Fruit fly (Drosophila melanogaster) whole organism, embryonic: ENCODE results near the gene CG14273.

ENCODE experiments used
- Asciz ChIP-seq: fragments of 200-800 bp; sonication (Bioruptor generic); optimal IDR thresholded peaks from 2 replicates; lab custom pipeline; 2017; ENCODE audit warnings: missing biosample characterization, mild to moderate bottlenecking, missing genetic modification characterization, missing genetic modification reagents
- Bgb ChIP-seq: fragments of 200-800 bp; sonication (Bioruptor generic); IDR thresholded peaks from 2 replicates; pipeline ENCODE4 v1.3.6; 2022; ENCODE audit warnings: missing biosample characterization, missing genetic modification characterization; ENCODE audit not compliant: partially characterized antibody
- CG10209 ChIP-seq: fragments of 200-800 bp; sonication (Bioruptor generic); optimal IDR thresholded peaks from 3 replicates; lab custom pipeline; 2017; ENCODE audit warnings: missing biosample characterization, mild to moderate bottlenecking, missing genetic modification characterization, missing genetic modification reagents
- CG10274 ChIP-seq: fragments of 200-800 bp; sonication (Bioruptor generic); optimal IDR thresholded peaks from 3 replicates; lab custom pipeline; 2017; ENCODE audit warnings: missing biosample characterization, mild to moderate bottlenecking, missing genetic modification characterization
- CG11247 ChIP-seq: fragments of 200-800 bp; sonication (Bioruptor generic); IDR thresholded peaks from 2 replicates; pipeline ENCODE4 v1.3.6; 2022; ENCODE audit warnings: missing biosample characterization, missing genetic modification characterization
- CG11723 ChIP-seq: fragments of 200-800 bp; sonication (Bioruptor generic); optimal IDR thresholded peaks from 2 replicates; lab custom pipeline; 2017; ENCODE audit warnings: missing biosample characterization, mild to moderate bottlenecking, missing genetic modification characterization
- CG12299 ChIP-seq: fragments of 200-800 bp; sonication (Bioruptor generic); optimal IDR thresholded peaks from 2 replicates; lab custom pipeline; 2018; ENCODE audit warnings: missing biosample characterization, mild to moderate bottlenecking, missing genetic modification characterization
- CG12942 ChIP-seq: fragments of 200-800 bp; sonication (Bioruptor generic); optimal IDR thresholded peaks from 3 replicates; lab custom pipeline; 2016; ENCODE audit warnings: missing biosample characterization, missing genetic modification characterization
- CG13894 ChIP-seq: fragments of 200-800 bp; sonication (Bioruptor generic); optimal IDR thresholded peaks from 3 replicates; lab custom pipeline; 2018; ENCODE audit warnings: missing biosample characterization, mild to moderate bottlenecking, missing genetic modification characterization, moderate library complexity
- CG14014 ChIP-seq: fragments of 200-800 bp; sonication (Bioruptor generic); IDR thresholded peaks from 2 replicates; pipeline ENCODE4 v1.3.6; 2022; ENCODE audit warnings: missing biosample characterization, missing genetic modification characterization
- CG17186 ChIP-seq: fragments of 200-800 bp; sonication (Bioruptor generic); optimal IDR thresholded peaks from 3 replicates; lab custom pipeline; 2017; ENCODE audit warnings: missing biosample characterization, missing genetic modification reagents, missing genetic modification characterization
- CG1792 ChIP-seq: fragments of 200-800 bp; sonication (Bioruptor generic); optimal IDR thresholded peaks from 2 replicates; lab custom pipeline; 2016; ENCODE audit warnings: missing biosample characterization, missing genetic modification characterization
- CG2120 ChIP-seq: fragments of 200-800 bp; sonication (Bioruptor generic); optimal IDR thresholded peaks from 3 replicates; lab custom pipeline; 2016; ENCODE audit warnings: missing biosample characterization, missing genetic modification characterization
- CG30431 ChIP-seq: fragments of 200-800 bp; sonication (Bioruptor generic); optimal IDR thresholded peaks from 2 replicates; lab custom pipeline; 2017; ENCODE audit warnings: missing biosample characterization, missing genetic modification characterization
- CG31441 ChIP-seq: fragments of 200-800 bp; sonication (Bioruptor generic); IDR thresholded peaks from 2 replicates; pipeline ENCODE4 v1.3.6; 2022; ENCODE audit warnings: missing biosample characterization, missing genetic modification characterization
- CG33213 ChIP-seq: fragments of 200-800 bp; sonication (Bioruptor generic); optimal IDR thresholded peaks from 3 replicates; lab custom pipeline; 2016; ENCODE audit warnings: missing biosample characterization, missing genetic modification characterization
- CG33557 ChIP-seq: fragments of 200-800 bp; sonication (Bioruptor generic); optimal IDR thresholded peaks from 2 replicates; lab custom pipeline; 2019; ENCODE audit warnings: missing biosample characterization, mild to moderate bottlenecking, missing genetic modification characterization, moderate library complexity
- CG34224 ChIP-seq: fragments of 200-800 bp; sonication (Bioruptor generic); IDR thresholded peaks from 3 replicates; pipeline ENCODE4 v1.3.6; 2022; ENCODE audit warnings: missing biosample characterization, missing genetic modification characterization; ENCODE audit not compliant: partially characterized antibody
- CG3995 ChIP-seq: fragments of 200-800 bp; sonication (Bioruptor generic); optimal IDR thresholded peaks from 3 replicates; lab custom pipeline; 2016; ENCODE audit warnings: missing biosample characterization, missing genetic modification characterization
- CG4282 ChIP-seq: fragments of 200-800 bp; sonication (Bioruptor generic); optimal IDR thresholded peaks from 2 replicates; lab custom pipeline; 2016; ENCODE audit warnings: missing biosample characterization, missing genetic modification characterization
- CG7357 ChIP-seq: fragments of 200-800 bp; sonication (Bioruptor generic); IDR thresholded peaks from 3 replicates; pipeline ENCODE4 v1.3.6; 2022; ENCODE audit warnings: missing biosample characterization, missing genetic modification characterization
- CG8924 ChIP-seq: fragments of 200-800 bp; optimal IDR thresholded peaks from 3 replicates; lab custom pipeline; 2019; ENCODE audit warnings: missing biosample characterization, mild to moderate bottlenecking, missing genetic modification characterization, moderate library complexity
- CG9727 ChIP-seq: fragments of 200-800 bp; sonication (Bioruptor generic); optimal IDR thresholded peaks from 3 replicates; lab custom pipeline; 2017; ENCODE audit warnings: missing biosample characterization, mild to moderate bottlenecking, missing genetic modification characterization
- CG9797 ChIP-seq: fragments of 200-800 bp; sonication (Bioruptor generic); optimal IDR thresholded peaks from 3 replicates; lab custom pipeline; 2018; ENCODE audit warnings: missing biosample characterization, mild to moderate bottlenecking, missing genetic modification characterization
- CTCF ChIP-seq: fragments of 200-800 bp; sonication (Bioruptor generic); optimal IDR thresholded peaks from 2 replicates; lab custom pipeline; 2017; ENCODE audit warnings: missing biosample characterization, mild to moderate bottlenecking, missing genetic modification characterization, moderate library complexity
- Dad ChIP-seq: fragments of 200-800 bp; sonication (Bioruptor generic); optimal IDR thresholded peaks from 3 replicates; lab custom pipeline; 2016; ENCODE audit warnings: missing biosample characterization, missing genetic modification characterization
- Deaf1 ChIP-seq: fragments of 200-800 bp; optimal IDR thresholded peaks from 3 replicates; lab custom pipeline; 2019; ENCODE audit warnings: missing biosample characterization, mild to moderate bottlenecking, missing genetic modification characterization, moderate library complexity
- Jarid2 ChIP-seq: fragments of 200-800 bp; sonication (Bioruptor generic); optimal IDR thresholded peaks from 3 replicates; lab custom pipeline; 2017; ENCODE audit warnings: mild to moderate bottlenecking, missing biosample characterization, missing genetic modification reagents, missing genetic modification characterization
- Lim3 ChIP-seq: fragments of 200-800 bp; sonication (Bioruptor generic); IDR thresholded peaks from 2 replicates; pipeline ENCODE4 v1.3.6; 2022; ENCODE audit warnings: missing biosample characterization, missing genetic modification characterization
- Meics ChIP-seq: fragments of 200-800 bp; sonication (Bioruptor generic); optimal IDR thresholded peaks from 2 replicates; lab custom pipeline; 2017; ENCODE audit warnings: missing biosample characterization, mild to moderate bottlenecking, missing genetic modification characterization
- cg ChIP-seq: fragments of 200-800 bp; sonication (Bioruptor generic); optimal IDR thresholded peaks from 3 replicates; lab custom pipeline; 2019; ENCODE audit warnings: missing biosample characterization, mild to moderate bottlenecking, missing genetic modification characterization, moderate library complexity
- chm ChIP-seq: fragments of 200-800 bp; sonication (Bioruptor generic); IDR thresholded peaks from 2 replicates; pipeline ENCODE4 v1.3.6; 2022; ENCODE audit warnings: missing biosample characterization, missing genetic modification characterization
- ewg ChIP-seq: fragments of 200-800 bp; sonication (Bioruptor generic); optimal IDR thresholded peaks from 3 replicates; lab custom pipeline; 2017; ENCODE audit warnings: mild to moderate bottlenecking, missing biosample characterization, missing genetic modification reagents, missing genetic modification characterization
- fru ChIP-seq: fragments of >200 bp; optimal IDR thresholded peaks from 2 replicates; lab custom pipeline; 2017
- inv ChIP-seq: fragments of 200-800 bp; sonication (Bioruptor generic); IDR thresholded peaks from 2 replicates; pipeline ENCODE4 v1.3.6; 2022; ENCODE audit warnings: missing biosample characterization, missing genetic modification characterization; ENCODE audit not compliant: partially characterized antibody
- kah ChIP-seq: fragments of 200-800 bp; sonication (Bioruptor generic); optimal IDR thresholded peaks from 2 replicates; lab custom pipeline; 2018; ENCODE audit warnings: missing biosample characterization, mild to moderate bottlenecking, missing genetic modification characterization
- lab ChIP-seq: fragments of 200-800 bp; sonication (Bioruptor generic); optimal IDR thresholded peaks from 3 replicates; lab custom pipeline; 2017; ENCODE audit warnings: missing biosample characterization, missing genetic modification characterization, mild to moderate bottlenecking, moderate library complexity, missing genetic modification reagents
- lov ChIP-seq, 2 experiments: fragments of 200-800 bp in 1 of 2; fragments of >200 bp in 1 of 2; sonication (Bioruptor generic) in 1 of 2; IDR thresholded peaks in 1 of 2; optimal IDR thresholded peaks in 1 of 2; 2 replicates in 1 of 2; 3 replicates in 1 of 2; pipeline versions ENCODE4 v1.3.6 to Lab custom; 2017 to 2022; ENCODE audit warnings: missing biosample characterization in 1 of 2, missing genetic modification characterization in 1 of 2
- maf-S ChIP-seq: fragments of 200-800 bp; sonication (Bioruptor generic); optimal IDR thresholded peaks from 2 replicates; lab custom pipeline; 2016; ENCODE audit warnings: missing biosample characterization, missing genetic modification characterization
- nerfin-2 ChIP-seq: fragments of 200-800 bp; sonication (Bioruptor generic); IDR thresholded peaks from 2 replicates; pipeline ENCODE4 v1.3.6; 2022; ENCODE audit warnings: missing biosample characterization, missing genetic modification characterization; ENCODE audit not compliant: partially characterized antibody
- nom ChIP-seq: fragments of 200-800 bp; sonication (Bioruptor generic); optimal IDR thresholded peaks from 2 replicates; lab custom pipeline; 2017; ENCODE audit warnings: missing biosample characterization, missing genetic modification characterization, mild to moderate bottlenecking, moderate library complexity, missing genetic modification reagents
- pzg ChIP-seq: fragments of 200-800 bp; sonication (Bioruptor generic); optimal IDR thresholded peaks from 3 replicates; lab custom pipeline; 2018; ENCODE audit warnings: missing biosample characterization, mild to moderate bottlenecking, missing genetic modification characterization, moderate library complexity
- sd ChIP-seq: fragments of 200-800 bp; sonication (Bioruptor generic); optimal IDR thresholded peaks from 3 replicates; lab custom pipeline; 2018; ENCODE audit warnings: missing biosample characterization, mild to moderate bottlenecking, missing genetic modification characterization, moderate library complexity
- sob ChIP-seq: fragments of 200-800 bp; sonication (Bioruptor generic); IDR thresholded peaks from 2 replicates; pipeline ENCODE4 v1.3.6; 2022; ENCODE audit warnings: missing biosample characterization, missing genetic modification characterization
- stc ChIP-seq: fragments of 200-800 bp; sonication (Bioruptor generic); IDR thresholded peaks from 2 replicates; pipeline ENCODE4 v1.3.6; 2022; ENCODE audit warnings: missing biosample characterization, missing genetic modification characterization
- tgo ChIP-seq: fragments of 200-800 bp; sonication (Bioruptor generic); IDR thresholded peaks from 3 replicates; pipeline ENCODE4 v1.3.6; 2022; ENCODE audit warnings: missing biosample characterization, missing genetic modification characterization
- zfh2 ChIP-seq: fragments of 200-800 bp; sonication (Bioruptor generic); optimal IDR thresholded peaks from 2 replicates; lab custom pipeline; 2016; ENCODE audit warnings: missing biosample characterization, missing genetic modification characterization

Gene CG14273

DNA sequence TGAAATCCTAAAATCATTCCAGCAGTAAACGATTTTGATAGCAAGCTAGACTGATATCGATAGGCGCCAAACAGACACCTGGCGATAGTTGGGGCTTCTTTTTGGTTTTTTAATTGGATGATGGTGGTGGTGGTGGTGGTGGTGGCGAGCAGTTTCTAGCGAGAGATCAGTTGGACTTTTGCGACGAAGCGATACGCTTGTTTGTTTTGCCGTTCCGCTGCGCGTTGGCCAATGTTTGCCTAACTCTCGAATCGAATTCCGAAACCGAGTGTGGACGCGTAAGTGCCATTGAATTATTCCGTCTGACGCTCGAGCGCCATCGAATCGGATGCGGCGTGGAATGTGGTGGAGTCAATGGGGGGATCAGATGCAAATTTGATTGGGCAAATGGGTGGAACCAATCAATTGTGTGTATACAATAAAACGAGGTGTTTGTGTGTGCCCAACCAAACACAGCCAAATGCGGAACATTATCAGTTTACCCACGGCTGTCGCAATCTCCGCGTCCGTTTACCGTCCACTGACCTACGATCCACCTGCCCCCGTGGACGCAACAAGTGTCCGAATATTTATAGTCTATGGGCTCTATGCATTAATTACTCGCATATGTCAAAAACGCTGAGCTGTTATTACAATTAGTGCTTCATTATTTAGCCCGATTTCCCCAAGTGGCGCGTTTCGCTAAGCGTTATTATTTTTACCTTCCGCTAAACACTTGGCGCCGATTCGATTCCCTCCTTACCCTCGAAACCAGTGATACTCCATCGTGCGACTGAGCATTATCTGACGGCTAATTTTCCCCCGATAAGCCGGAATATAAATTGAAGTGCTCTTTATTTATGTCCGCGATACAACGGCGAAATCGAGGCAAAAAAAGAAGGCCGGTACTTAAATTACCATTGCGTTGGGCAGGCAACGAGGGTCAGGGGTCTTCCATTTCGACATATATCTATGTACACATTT lies 28.1 kb downstream of the CG14273 start, which contains the start of gene CG17292 (continued):
- TF ChIP-seq CG31441 (0 out of 2 replicates have a peak, but pooled peaks have one; percentile 11), pzg (GFP tag; lab: Kevin White, UChicago) (peak; percentile 67), nerfin-2 (GFP tag; lab: Robert Waterston, UW) (peak; percentile 83), CG14014 (peak; percentile 74; the same call in 1 of the 2 replicates), CG11723 (GFP tag; lab: Kevin White, UChicago) (peak; percentile 16), lov (optimal IDR thresholded peaks at IDR 0.05; lab: Kevin White, UChicago) (no peak), lov (GFP tag; IDR thresholded peaks at IDR 0.05; lab: Robert Waterston, UW) (0 out of 3 replicates have a peak, but pooled peaks have one; percentile 55), Dad (GFP tag; lab: Kevin White, UChicago) (peak; percentile 65), CG30431 (GFP tag; lab: Kevin White, UChicago) (no peak), Asciz (GFP tag; lab: Kevin White, UChicago) (peak; percentile 23), sd (peak; percentile 97), CG34224 (GFP tag; lab: Robert Waterston, UW) (peak; percentile 88), CG9797 (peak; percentile 13), kah (GFP tag; lab: Kevin White, UChicago) (peak; percentile 86), CG9727 (GFP tag; lab: Kevin White, UChicago) (peak; percentile 45), sob (GFP tag; lab: Robert Waterston, UW) (peak; percentile 86), chm (GFP tag; lab: Robert Waterston, UW) (peak; percentile 60; the same call in 1 of the 2 replicates), lab (GFP tag; lab: Kevin White, UChicago) (peak; percentile 81), tgo (GFP tag; lab: Robert Waterston, UW) (peak; percentile 46; the same call in 2 of the 3 replicates), CG10274 (GFP tag; lab: Kevin White, UChicago) (peak; percentile 13), CG10209 (GFP tag; lab: Kevin White, UChicago) (peak; percentile 37), CG1792 (GFP tag; lab: Kevin White, UChicago) (peak; percentile 45), cg (peak; percentile 51), CG2120 (GFP tag; lab: Kevin White, UChicago) (peak; percentile 60), Jarid2 (GFP tag; lab: Kevin White, UChicago) (peak; percentile 90), Bgb (GFP tag; lab: Robert Waterston, UW) (peak; percentile 94), CG8924 (tag; lab: Kevin White, UChicago) (peak; percentile 43), CG33557 (peak; percentile 24), Deaf1 (tag; lab: Kevin White, UChicago) (peak; percentile 76), CG7357 (0 out of 3 replicates have a peak, but pooled peaks have one; percentile 27), Meics (peak; percentile 67), CTCF (GFP tag; lab: Kevin White, UChicago) (peak; percentile 57), fru (no peak), CG17186 (peak; percentile 11), CG3995 (GFP tag; lab: Kevin White, UChicago) (peak; percentile 19), ewg (peak; percentile 9), Lim3 (0 out of 2 replicates have a peak, but pooled peaks have one; percentile 14), CG13894 (tag; lab: Kevin White, UChicago) (peak; percentile 62), CG12942 (GFP tag; lab: Kevin White, UChicago) (peak; percentile 26), CG12299 (no peak), stc (0 out of 2 replicates have a peak, but pooled peaks have one; percentile 40), maf-S (peak; percentile 17), inv (GFP tag; lab: Robert Waterston, UW) (peak; percentile 85), nom (GFP tag; lab: Kevin White, UChicago) (no peak), CG4282 (GFP tag; lab: Kevin White, UChicago) (peak; percentile 39), CG33213 (GFP tag; lab: Kevin White, UChicago) (peak; percentile 41), CG11247 (GFP tag; lab: Robert Waterston, UW) (peak; percentile 62; the same call in 1 of the 2 replicates), zfh2 (GFP tag; lab: Kevin White, UChicago) (peak; percentile 1)
